Fruit fly (Drosophila melanogaster) whole organism, embryonic: ENCODE data around the gene AstC.

Experiments
- Abd-B ChIP-seq: fragments of 200-800 bp; sonication (Bioruptor generic); optimal IDR thresholded peaks from 2 replicates; lab custom pipeline; 2018; ENCODE audit warnings: missing biosample characterization, mild to moderate bottlenecking, missing genetic modification characterization, moderate library complexity
- Atf-2 ChIP-seq: fragments of 200-800 bp; sonication (Bioruptor generic); optimal IDR thresholded peaks from 2 replicates; lab custom pipeline; 2016; ENCODE audit warnings: missing biosample characterization, missing genetic modification characterization
- CG10274 ChIP-seq: fragments of 200-800 bp; sonication (Bioruptor generic); optimal IDR thresholded peaks from 3 replicates; lab custom pipeline; 2017; ENCODE audit warnings: missing biosample characterization, mild to moderate bottlenecking, missing genetic modification characterization
- CG10321 ChIP-seq: fragments of 200-800 bp; sonication (Bioruptor generic); IDR thresholded peaks from 2 replicates; pipeline ENCODE4 v1.3.6; 2022; ENCODE audit warnings: missing biosample characterization, missing genetic modification characterization
- CG11247 ChIP-seq: fragments of 200-800 bp; sonication (Bioruptor generic); IDR thresholded peaks from 2 replicates; pipeline ENCODE4 v1.3.6; 2022; ENCODE audit warnings: missing biosample characterization, missing genetic modification characterization
- CG11456 ChIP-seq: fragments of 200-800 bp; sonication (Bioruptor generic); IDR thresholded peaks from 3 replicates; pipeline ENCODE4 v1.3.6; 2022; ENCODE audit warnings: missing biosample characterization, missing genetic modification characterization
- CG11504 ChIP-seq: fragments of 200-800 bp; sonication (Bioruptor generic); optimal IDR thresholded peaks from 3 replicates; lab custom pipeline; 2019; ENCODE audit warnings: missing biosample characterization, mild to moderate bottlenecking, missing genetic modification characterization, moderate library complexity
- CG11696 ChIP-seq: fragments of 200-800 bp; sonication (Bioruptor generic); IDR thresholded peaks from 2 replicates; pipeline ENCODE4 v1.3.6; 2022; ENCODE audit warnings: missing biosample characterization, missing genetic modification characterization
- CG12219 ChIP-seq: fragments of 200-800 bp; sonication (Bioruptor generic); optimal IDR thresholded peaks from 3 replicates; lab custom pipeline; 2018; ENCODE audit warnings: missing biosample characterization, mild to moderate bottlenecking, missing genetic modification characterization
- CG12299 ChIP-seq: fragments of 200-800 bp; sonication (Bioruptor generic); optimal IDR thresholded peaks from 2 replicates; lab custom pipeline; 2018; ENCODE audit warnings: missing biosample characterization, mild to moderate bottlenecking, missing genetic modification characterization
- CG12391 ChIP-seq: fragments of 200-800 bp; sonication (Bioruptor generic); optimal IDR thresholded peaks from 3 replicates; lab custom pipeline; 2018; ENCODE audit warnings: missing biosample characterization, mild to moderate bottlenecking, missing genetic modification characterization, moderate library complexity
- CG14014 ChIP-seq: fragments of 200-800 bp; sonication (Bioruptor generic); IDR thresholded peaks from 2 replicates; pipeline ENCODE4 v1.3.6; 2022; ENCODE audit warnings: missing biosample characterization, missing genetic modification characterization
- CG15696 ChIP-seq: fragments of 200-800 bp; sonication (Bioruptor generic); optimal IDR thresholded peaks from 2 replicates; lab custom pipeline; 2019; ENCODE audit warnings: missing biosample characterization, mild to moderate bottlenecking, missing genetic modification characterization, moderate library complexity
- CG18619 ChIP-seq: fragments of 200-800 bp; sonication (Bioruptor generic); optimal IDR thresholded peaks from 3 replicates; lab custom pipeline; 2017; ENCODE audit warnings: missing biosample characterization, mild to moderate bottlenecking, missing genetic modification characterization
- CG31224 ChIP-seq: fragments of 200-800 bp; sonication (Bioruptor generic); IDR thresholded peaks from 2 replicates; pipeline ENCODE4 v1.3.6; 2022; ENCODE audit warnings: missing biosample characterization, missing genetic modification characterization
- CG3163 ChIP-seq: fragments of 200-800 bp; sonication (Bioruptor generic); optimal IDR thresholded peaks from 3 replicates; lab custom pipeline; 2016; ENCODE audit warnings: missing biosample characterization, missing genetic modification characterization
- CG33213 ChIP-seq: fragments of 200-800 bp; sonication (Bioruptor generic); optimal IDR thresholded peaks from 3 replicates; lab custom pipeline; 2016; ENCODE audit warnings: missing biosample characterization, missing genetic modification characterization
- CG3847 ChIP-seq: fragments of 200-800 bp; sonication (Bioruptor generic); IDR thresholded peaks from 2 replicates; pipeline ENCODE4 v1.3.6; 2022; ENCODE audit warnings: missing biosample characterization, missing genetic modification characterization
- CG4360 ChIP-seq: fragments of 200-800 bp; sonication (Bioruptor generic); IDR thresholded peaks from 2 replicates; pipeline ENCODE4 v1.3.6; 2022; ENCODE audit warnings: missing biosample characterization, missing genetic modification characterization
- CG4424 ChIP-seq: fragments of 200-800 bp; sonication (Bioruptor generic); optimal IDR thresholded peaks from 3 replicates; lab custom pipeline; 2016; ENCODE audit warnings: missing biosample characterization, missing genetic modification characterization
- CG4617 ChIP-seq: fragments of 200-800 bp; sonication (Bioruptor generic); optimal IDR thresholded peaks from 3 replicates; lab custom pipeline; 2016; ENCODE audit warnings: missing biosample characterization, missing genetic modification characterization, borderline replicate concordance
- CG6272 ChIP-seq: fragments of 200-800 bp; sonication (Bioruptor generic); IDR thresholded peaks from 2 replicates; pipeline ENCODE4 v1.3.6; 2022; ENCODE audit warnings: missing biosample characterization, missing genetic modification characterization
- CG6791 ChIP-seq: fragments of 200-800 bp; sonication (Bioruptor generic); IDR thresholded peaks from 3 replicates; pipeline ENCODE4 v1.3.6; 2022; ENCODE audit warnings: missing biosample characterization, missing genetic modification characterization; ENCODE audit not compliant: partially characterized antibody
- CG7786 ChIP-seq: fragments of 200-800 bp; sonication (Bioruptor generic); optimal IDR thresholded peaks from 2 replicates; lab custom pipeline; 2016; ENCODE audit warnings: missing biosample characterization, missing genetic modification characterization
- CG7963 ChIP-seq: fragments of 200-800 bp; sonication (Bioruptor generic); IDR thresholded peaks from 3 replicates; pipeline ENCODE4 v1.3.6; 2022; ENCODE audit warnings: missing biosample characterization, missing genetic modification characterization; ENCODE audit not compliant: partially characterized antibody
- CG8290 ChIP-seq, 3 experiments: fragments of 200-800 bp; sonication (Bioruptor generic); optimal IDR thresholded peaks; 2 replicates each; lab custom pipeline; 2016 to 2019; ENCODE audit warnings: missing biosample characterization in 3 of 3, missing genetic modification characterization in 3 of 3, mild to moderate bottlenecking in 2 of 3, moderate library complexity in 1 of 3
- Chrac-16 ChIP-seq: fragments of 200-800 bp; sonication (Bioruptor generic); optimal IDR thresholded peaks from 3 replicates; lab custom pipeline; 2016; ENCODE audit warnings: missing biosample characterization, missing genetic modification characterization
- D19B ChIP-seq: fragments of 200-800 bp; sonication (Bioruptor generic); optimal IDR thresholded peaks from 2 replicates; lab custom pipeline; 2017; ENCODE audit warnings: missing biosample characterization, mild to moderate bottlenecking, missing genetic modification characterization
- E2f2 ChIP-seq: fragments of 200-800 bp; sonication (Bioruptor generic); IDR thresholded peaks from 2 replicates; pipeline ENCODE4 v1.3.6; 2022; ENCODE audit warnings: missing biosample characterization, missing genetic modification characterization
- Eip74EF ChIP-seq, 2 experiments: fragments of 200-800 bp in 1 of 2; fragments of >200 bp in 1 of 2; sonication (Bioruptor generic) in 1 of 2; optimal IDR thresholded peaks; 2 replicates each; lab custom pipeline; 2017 to 2019; ENCODE audit warnings: missing biosample characterization in 2 of 2, missing genetic modification characterization in 2 of 2, mild to moderate bottlenecking in 1 of 2, moderate library complexity in 1 of 2
- Hey ChIP-seq: fragments of 200-800 bp; sonication (Bioruptor generic); optimal IDR thresholded peaks from 3 replicates; lab custom pipeline; 2018; ENCODE audit warnings: missing biosample characterization, mild to moderate bottlenecking, missing genetic modification characterization
- Hsf ChIP-seq: fragments of 200-800 bp; sonication (Bioruptor generic); optimal IDR thresholded peaks from 3 replicates; lab custom pipeline; 2016; ENCODE audit warnings: missing biosample characterization, missing genetic modification characterization
- Jarid2 ChIP-seq: fragments of 200-800 bp; sonication (Bioruptor generic); optimal IDR thresholded peaks from 3 replicates; lab custom pipeline; 2017; ENCODE audit warnings: mild to moderate bottlenecking, missing biosample characterization, missing genetic modification reagents, missing genetic modification characterization
- NFAT ChIP-seq: fragments of 200-800 bp; sonication (Bioruptor generic); IDR thresholded peaks from 2 replicates; pipeline ENCODE4 v1.3.6; 2022; ENCODE audit warnings: missing biosample characterization, missing genetic modification characterization
- Ptx1 ChIP-seq: fragments of 200-800 bp; sonication (Bioruptor generic); IDR thresholded peaks from 2 replicates; pipeline ENCODE4 v1.3.6; 2022; ENCODE audit warnings: missing biosample characterization, missing genetic modification characterization
- Rfx ChIP-seq: fragments of 200-800 bp; sonication (Bioruptor generic); IDR thresholded peaks from 2 replicates; pipeline ENCODE4 v1.3.6; 2022; ENCODE audit warnings: missing biosample characterization, missing genetic modification characterization
- Trl ChIP-seq, 3 experiments: fragments of >200 bp in 2 of 3; fragments of 200-800 bp in 1 of 3; sonication (Bioruptor generic) in 1 of 3; optimal IDR thresholded peaks; 2 replicates in 1 of 3; 3 replicates in 2 of 3; lab custom pipeline; 2016 to 2017; ENCODE audit warnings: missing biosample characterization in 1 of 3, missing genetic modification characterization in 1 of 3
- Usf ChIP-seq: fragments of 200-800 bp; sonication (Bioruptor generic); optimal IDR thresholded peaks from 2 replicates; lab custom pipeline; 2017; ENCODE audit warnings: missing genotype, missing biosample characterization, missing genetic modification characterization
- ac ChIP-seq: fragments of 200-800 bp; sonication (Bioruptor generic); optimal IDR thresholded peaks from 3 replicates; lab custom pipeline; 2017; ENCODE audit warnings: missing biosample characterization, mild to moderate bottlenecking, missing genetic modification characterization
- chn ChIP-seq: fragments of 200-800 bp; sonication (Bioruptor generic); optimal IDR thresholded peaks from 2 replicates; lab custom pipeline; 2016; ENCODE audit warnings: missing biosample characterization, missing genetic modification characterization
- gem ChIP-seq: fragments of 200-800 bp; sonication (Bioruptor generic); optimal IDR thresholded peaks from 2 replicates; lab custom pipeline; 2019; ENCODE audit warnings: missing biosample characterization, mild to moderate bottlenecking, missing genetic modification characterization, moderate library complexity
- gsb ChIP-seq: fragments of 200-800 bp; sonication (Bioruptor generic); IDR thresholded peaks from 2 replicates; pipeline ENCODE4 v1.3.6; 2022; ENCODE audit warnings: missing biosample characterization, missing genetic modification characterization
- h ChIP-seq: fragments of >200 bp; optimal IDR thresholded peaks from 2 replicates; lab custom pipeline; 2017
- lmd ChIP-seq: fragments of 200-800 bp; sonication (Bioruptor generic); IDR thresholded peaks from 2 replicates; pipeline ENCODE4 v1.3.6; 2022; ENCODE audit warnings: missing biosample characterization, missing genetic modification characterization
- oc ChIP-seq: fragments of 200-800 bp; sonication (Bioruptor generic); optimal IDR thresholded peaks from 2 replicates; lab custom pipeline; 2018; ENCODE audit warnings: missing biosample characterization, mild to moderate bottlenecking, missing genetic modification characterization, moderate library complexity
- pros ChIP-seq: fragments of 200-800 bp; sonication (Bioruptor generic); optimal IDR thresholded peaks from 3 replicates; lab custom pipeline; 2019; ENCODE audit warnings: missing biosample characterization, mild to moderate bottlenecking, missing genetic modification characterization, moderate library complexity
- sc ChIP-seq, 3 experiments: fragments of >200 bp in 2 of 3; fragments of 200-800 bp in 1 of 3; sonication (Bioruptor generic) in 1 of 3; optimal IDR thresholded peaks; 2 replicates in 2 of 3; 3 replicates in 1 of 3; lab custom pipeline; 2017; ENCODE audit warnings: mild to moderate bottlenecking in 1 of 3, missing biosample characterization in 1 of 3, missing genetic modification characterization in 1 of 3, missing genetic modification reagents in 1 of 3
- sens-2 ChIP-seq: fragments of 200-800 bp; sonication (Bioruptor generic); IDR thresholded peaks from 2 replicates; pipeline ENCODE4 v1.3.6; 2022; ENCODE audit warnings: missing biosample characterization, missing genetic modification characterization
- stc ChIP-seq: fragments of 200-800 bp; sonication (Bioruptor generic); IDR thresholded peaks from 2 replicates; pipeline ENCODE4 v1.3.6; 2022; ENCODE audit warnings: missing biosample characterization, missing genetic modification characterization
- trem ChIP-seq: fragments of 200-800 bp; optimal IDR thresholded peaks from 3 replicates; lab custom pipeline; 2019; ENCODE audit warnings: missing biosample characterization, mild to moderate bottlenecking, missing genetic modification characterization, moderate library complexity

Gene AstC

dm6 chr2L:11119966-11120517 lies 38.8 kb upstream of the AstC start, which contains the start of gene CG6230 (continued):
- TF ChIP-seq CG14014 (GFP tag; lab: Robert Waterston, UW), result no peak
- no peak for TF ChIP-seq CG12299 (tag; lab: Kevin White, UChicago)
- no peak for TF ChIP-seq CG4424 (GFP tag; lab: Kevin White, UChicago)
- TF ChIP-seq CG11696 (GFP tag; lab: Robert Waterston, UW), result no peak
- TF ChIP-seq CG33213 (GFP tag; lab: Kevin White, UChicago), result no peak
- no peak for TF ChIP-seq gem (tag; lab: Kevin White, UChicago)
- TF ChIP-seq E2f2 (GFP tag; lab: Robert Waterston, UW), result peak; percentile 90
- TF ChIP-seq CG8290 (GFP tag; optimal IDR thresholded peaks at IDR 0.05; lab: Kevin White, UChicago), result no peak
- TF ChIP-seq CG8290 (tag; optimal IDR thresholded peaks at IDR 0.05; lab: Kevin White, UChicago), result no peak
- no peak for TF ChIP-seq lmd (GFP tag; lab: Robert Waterston, UW)
- TF ChIP-seq CG3847, result no peak
- no peak for TF ChIP-seq CG12391 (tag; lab: Kevin White, UChicago)
- TF ChIP-seq CG31224 (GFP tag; lab: Robert Waterston, UW), result no peak
- no peak for TF ChIP-seq sc (optimal IDR thresholded peaks at IDR 0.05; lab: Kevin White, UChicago)
- TF ChIP-seq sc (GFP tag; optimal IDR thresholded peaks at IDR 0.05; lab: Kevin White, UChicago), result no peak
- no peak for TF ChIP-seq pros (GFP tag; lab: Kevin White, UChicago)
- TF ChIP-seq CG11456 (GFP tag; lab: Robert Waterston, UW), result no peak
- TF ChIP-seq CG4617 (GFP tag; lab: Kevin White, UChicago), result peak; percentile 59
- no peak for TF ChIP-seq stc (GFP tag; lab: Robert Waterston, UW)
- TF ChIP-seq Trl (optimal IDR thresholded peaks at IDR 0.05; lab: Kevin White, UChicago), result no peak
- TF ChIP-seq Trl (GFP tag; optimal IDR thresholded peaks at IDR 0.05; lab: Kevin White, UChicago), result no peak
- no peak for TF ChIP-seq Usf (GFP tag; lab: Kevin White, UChicago)
- no peak for TF ChIP-seq Atf-2 (GFP tag; lab: Kevin White, UChicago)
- TF ChIP-seq CG3163 (GFP tag; lab: Kevin White, UChicago), result no peak
- no peak for TF ChIP-seq Abd-B (GFP tag; lab: Kevin White, UChicago)
- peak; percentile 11; the same call in 1 of the 3 replicates for TF ChIP-seq CG7963 (GFP tag; lab: Robert Waterston, UW)
- no peak for TF ChIP-seq gsb (GFP tag; lab: Robert Waterston, UW)
- TF ChIP-seq CG7786 (GFP tag; lab: Kevin White, UChicago), result no peak
- TF ChIP-seq D19B (GFP tag; lab: Kevin White, UChicago), result no peak
- no peak for TF ChIP-seq CG12219 (GFP tag; lab: Kevin White, UChicago)
- TF ChIP-seq CG18619 (GFP tag; lab: Kevin White, UChicago), result no peak
- no peak for TF ChIP-seq CG4360
- no peak for TF ChIP-seq sens-2 (GFP tag; lab: Robert Waterston, UW)
- TF ChIP-seq CG10321, result no peak
- TF ChIP-seq h (lab: Kevin White, UChicago), result no peak
- peak; percentile 68; the same call in 2 of the 3 replicates for TF ChIP-seq CG6791
- TF ChIP-seq Hey (tag; lab: Kevin White, UChicago), result no peak
- TF ChIP-seq chn, result no peak
- TF ChIP-seq NFAT (GFP tag; lab: Robert Waterston, UW), result no peak
- TF ChIP-seq CG10274 (GFP tag; lab: Kevin White, UChicago), result no peak
- no peak for TF ChIP-seq Chrac-16 (GFP tag; lab: Kevin White, UChicago)
- no peak for TF ChIP-seq Ptx1 (GFP tag; lab: Robert Waterston, UW)
- no peak for TF ChIP-seq Eip74EF (GFP tag; optimal IDR thresholded peaks at IDR 0.05; lab: Kevin White, UChicago)
- TF ChIP-seq ac (GFP tag; lab: Kevin White, UChicago), result no peak
- TF ChIP-seq Rfx (GFP tag; lab: Robert Waterston, UW), result no peak
- no peak for TF ChIP-seq Hsf (GFP tag; lab: Kevin White, UChicago)
- TF ChIP-seq Jarid2, result no peak
- no peak for TF ChIP-seq CG11504 (tag; lab: Kevin White, UChicago)
- no peak for TF ChIP-seq CG6272 (GFP tag; lab: Robert Waterston, UW)
- no peak for TF ChIP-seq CG11247 (GFP tag; lab: Robert Waterston, UW)
- no peak for TF ChIP-seq CG15696 (tag; lab: Kevin White, UChicago)
- TF ChIP-seq trem (tag; lab: Kevin White, UChicago), result peak; percentile 24
- no peak for TF ChIP-seq oc (tag; lab: Kevin White, UChicago)
